Worm (Caenorhabditis elegans) whole organism, young adult: ENCODE results near the gene C53A5.13.

Source experiments
- B0035.1 ChIP-seq: sonication (generic microtip); optimal IDR thresholded peaks from 2 replicates; lab custom pipeline; 2016; ENCODE audit warnings: missing genetic modification characterization, mild to moderate bottlenecking, missing compliant biosample characterization, missing genotype, missing genetic modification reagents
- B0336.3 ChIP-seq: fragments of 200-800 bp; sonication (Bioruptor generic); IDR thresholded peaks from 2 replicates; pipeline ENCODE4 v1.3.6; 2022; ENCODE audit warnings: missing genetic modification characterization, missing compliant biosample characterization
- C06A6.2 ChIP-seq: fragments of 200-800 bp; sonication (Bioruptor generic); conservative IDR thresholded peaks from 2 replicates; pipeline ENCODE4 v1.3.6; 2022; ENCODE audit warnings: missing genetic modification characterization, missing compliant biosample characterization
- F37B4.10 ChIP-seq: fragments of 200-800 bp; sonication (Bioruptor generic); IDR thresholded peaks from 2 replicates; pipeline ENCODE4 v1.3.6; 2022; ENCODE audit warnings: missing genetic modification characterization, missing compliant biosample characterization
- T07F8.4 ChIP-seq: sonication (generic microtip); optimal IDR thresholded peaks from 2 replicates; lab custom pipeline; 2016; ENCODE audit warnings: mild to moderate bottlenecking, missing genetic modification characterization, moderate library complexity, missing compliant biosample characterization
- Y56A3A.18 ChIP-seq: fragments of 200-800 bp; sonication (Bioruptor generic); IDR thresholded peaks from 2 replicates; pipeline ENCODE4 v1.3.6; 2022; ENCODE audit warnings: missing genetic modification reagents, missing genetic modification characterization, missing compliant biosample characterization
- Y67H2A.10 ChIP-seq: fragments of 200-800 bp; sonication (Bioruptor generic); conservative IDR thresholded peaks from 2 replicates; pipeline ENCODE4 v1.3.6; 2022; ENCODE audit warnings: missing genetic modification reagents, missing genetic modification characterization, missing compliant biosample characterization
- Y79H2A.3 ChIP-seq: fragments of 200-800 bp; sonication (Bioruptor generic); conservative IDR thresholded peaks from 2 replicates; pipeline ENCODE4 v1.3.6; 2022; ENCODE audit warnings: missing genetic modification reagents, missing genetic modification characterization, missing compliant biosample characterization
- ZK185.1 ChIP-seq: sonication (generic microtip); optimal IDR thresholded peaks from 2 replicates; lab custom pipeline; 2016; ENCODE audit warnings: mild to moderate bottlenecking, missing genetic modification characterization, missing compliant biosample characterization; ENCODE audit not compliant: poor library complexity, severe bottlenecking
- athp-1 ChIP-seq: sonication (generic microtip); optimal IDR thresholded peaks from 2 replicates; lab custom pipeline; 2017; ENCODE audit warnings: mild to moderate bottlenecking, missing genetic modification characterization, missing compliant biosample characterization
- attf-3 ChIP-seq: fragments of 200-800 bp; sonication (Bioruptor generic); conservative IDR thresholded peaks from 2 replicates; pipeline ENCODE4 v1.3.6; 2022; ENCODE audit warnings: missing genetic modification reagents, missing genetic modification characterization, missing compliant biosample characterization
- cebp-1 ChIP-seq, 2 experiments: fragments of 200-800 bp in 1 of 2; sonication (Bioruptor generic) in 1 of 2; sonication (generic microtip) in 1 of 2; IDR thresholded peaks in 1 of 2; optimal IDR thresholded peaks in 1 of 2; 2 replicates each; pipeline versions ENCODE4 v1.3.6 to Lab custom; 2017 to 2022; ENCODE audit warnings: missing compliant biosample characterization in 2 of 2, missing genetic modification characterization in 2 of 2, mild to moderate bottlenecking in 1 of 2, missing genetic modification reagents in 1 of 2, moderate library complexity in 1 of 2
- ceh-100 ChIP-seq: fragments of 200-800 bp; sonication (Bioruptor generic); IDR thresholded peaks from 2 replicates; pipeline ENCODE4 v1.3.6; 2022; ENCODE audit warnings: missing genetic modification reagents, missing genetic modification characterization, missing compliant biosample characterization
- ceh-40 ChIP-seq: fragments of 200-800 bp; sonication (Bioruptor generic); IDR thresholded peaks from 2 replicates; pipeline ENCODE4 v1.3.6; 2022; ENCODE audit warnings: missing genetic modification characterization, missing compliant biosample characterization
- ceh-91 ChIP-seq: fragments of 200-800 bp; sonication (Bioruptor generic); IDR thresholded peaks from 2 replicates; pipeline ENCODE4 v1.3.6; 2022; ENCODE audit warnings: missing genetic modification reagents, missing genetic modification characterization, missing compliant biosample characterization
- die-1 ChIP-seq: sonication (generic microtip); optimal IDR thresholded peaks from 2 replicates; lab custom pipeline; 2016; ENCODE audit warnings: missing genotype, mild to moderate bottlenecking, missing genetic modification characterization, missing compliant biosample characterization
- dox-1 ChIP-seq: fragments of 200-800 bp; sonication (Bioruptor generic); IDR thresholded peaks from 2 replicates; pipeline ENCODE4 v1.3.6; 2022; ENCODE audit warnings: missing genetic modification reagents, missing genetic modification characterization, missing compliant biosample characterization
- dpl-1 ChIP-seq: fragments of 150-350 bp; optimal IDR thresholded peaks from 2 replicates; lab custom pipeline; 2014; ENCODE audit warnings: missing biosample characterization, missing genetic modification reagents, missing genetic modification characterization
- egrh-3 ChIP-seq: fragments of 200-800 bp; sonication (Bioruptor generic); IDR thresholded peaks from 2 replicates; pipeline ENCODE4 v1.3.6; 2022; ENCODE audit warnings: missing genetic modification reagents, missing genetic modification characterization, missing compliant biosample characterization
- gei-17 ChIP-seq: fragments of 200-800 bp; sonication (Bioruptor generic); optimal IDR thresholded peaks from 2 replicates; lab custom pipeline; 2018; ENCODE audit warnings: mild to moderate bottlenecking, missing genetic modification characterization, missing compliant biosample characterization
- hmg-1.2 ChIP-seq: fragments of 200-800 bp; sonication (Bioruptor generic); IDR thresholded peaks from 2 replicates; pipeline ENCODE4 v1.3.6; 2022; ENCODE audit warnings: missing genetic modification reagents, missing genetic modification characterization, missing compliant biosample characterization
- let-526 ChIP-seq: fragments of 200-800 bp; sonication (Bioruptor generic); IDR thresholded peaks from 2 replicates; pipeline ENCODE4 v1.3.6; 2022; ENCODE audit warnings: missing genetic modification reagents, missing genetic modification characterization, missing compliant biosample characterization
- lin-40 ChIP-seq: sonication (generic microtip); optimal IDR thresholded peaks from 2 replicates; lab custom pipeline; 2016; ENCODE audit warnings: missing genetic modification characterization, mild to moderate bottlenecking, missing compliant biosample characterization, missing genotype, missing genetic modification reagents
- madf-6 ChIP-seq: fragments of 200-800 bp; sonication (Bioruptor generic); IDR thresholded peaks from 2 replicates; pipeline ENCODE4 v1.3.6; 2022; ENCODE audit warnings: missing genetic modification reagents, missing genetic modification characterization, missing compliant biosample characterization
- mes-4 ChIP-seq: sonication (generic microtip); optimal IDR thresholded peaks from 2 replicates; lab custom pipeline; 2016; ENCODE audit warnings: missing genotype, missing genetic modification characterization, missing compliant biosample characterization
- mxl-1 ChIP-seq: sonication (generic microtip); optimal IDR thresholded peaks from 2 replicates; lab custom pipeline; 2016; ENCODE audit warnings: missing genetic modification characterization, missing compliant biosample characterization
- nfya-1 ChIP-seq: sonication (generic microtip); optimal IDR thresholded peaks from 2 replicates; lab custom pipeline; 2017; ENCODE audit warnings: antibody characterized with exemption, missing compliant biosample characterization, missing genetic modification characterization, borderline replicate concordance; ENCODE audit not compliant: insufficient read depth
- nfyb-1 ChIP-seq: fragments of 200-800 bp; sonication (Bioruptor generic); IDR thresholded peaks from 2 replicates; pipeline ENCODE4 v1.3.6; 2022; ENCODE audit warnings: missing genetic modification reagents, missing genetic modification characterization, missing compliant biosample characterization
- nhr-27 ChIP-seq: fragments of 200-800 bp; sonication (Bioruptor generic); optimal IDR thresholded peaks from 2 replicates; lab custom pipeline; 2018; ENCODE audit warnings: mild to moderate bottlenecking, missing genetic modification characterization, moderate library complexity, missing compliant biosample characterization
- nhr-80 ChIP-seq: sonication (generic microtip); optimal IDR thresholded peaks from 2 replicates; lab custom pipeline; 2016; ENCODE audit warnings: missing genetic modification characterization, missing compliant biosample characterization
- snpc-3.4 ChIP-seq: sonication (generic microtip); optimal IDR thresholded peaks from 2 replicates; lab custom pipeline; 2017; ENCODE audit warnings: missing genetic modification characterization, mild to moderate bottlenecking, missing compliant biosample characterization, antibody characterized with exemption, moderate library complexity, missing genotype, missing genetic modification reagents
- tbx-9 ChIP-seq: sonication (generic microtip); optimal IDR thresholded peaks from 2 replicates; lab custom pipeline; 2016; ENCODE audit warnings: borderline replicate concordance, missing genetic modification characterization, inconsistent platforms, missing compliant biosample characterization
- tlf-1 ChIP-seq: fragments of 200-800 bp; sonication (Bioruptor generic); optimal IDR thresholded peaks from 2 replicates; lab custom pipeline; 2018; ENCODE audit warnings: mild to moderate bottlenecking, missing genetic modification characterization, missing compliant biosample characterization
- xnd-1 ChIP-seq: sonication (generic microtip); optimal IDR thresholded peaks from 2 replicates; lab custom pipeline; 2016; ENCODE audit warnings: missing genotype, missing genetic modification reagents, missing genetic modification characterization, missing compliant biosample characterization
- zfh-2 ChIP-seq: fragments of 200-800 bp; sonication (Bioruptor generic); conservative IDR thresholded peaks from 2 replicates; pipeline ENCODE4 v1.3.6; 2022; ENCODE audit warnings: missing genetic modification reagents, missing genetic modification characterization, missing compliant biosample characterization
- ztf-18 ChIP-seq: sonication (generic microtip); optimal IDR thresholded peaks from 2 replicates; lab custom pipeline; 2016; ENCODE audit warnings: missing genotype, mild to moderate bottlenecking, missing genetic modification characterization, missing compliant biosample characterization
- ztf-22 ChIP-seq: fragments of 200-800 bp; sonication (Bioruptor generic); optimal IDR thresholded peaks from 2 replicates; lab custom pipeline; 2018; ENCODE audit warnings: mild to moderate bottlenecking, missing genetic modification characterization, moderate library complexity, missing compliant biosample characterization
- ztf-3 ChIP-seq: fragments of 200-800 bp; sonication (Bioruptor generic); optimal IDR thresholded peaks from 2 replicates; lab custom pipeline; 2018; ENCODE audit warnings: mild to moderate bottlenecking, missing genetic modification characterization, missing compliant biosample characterization

Gene C53A5.13

DNA sequence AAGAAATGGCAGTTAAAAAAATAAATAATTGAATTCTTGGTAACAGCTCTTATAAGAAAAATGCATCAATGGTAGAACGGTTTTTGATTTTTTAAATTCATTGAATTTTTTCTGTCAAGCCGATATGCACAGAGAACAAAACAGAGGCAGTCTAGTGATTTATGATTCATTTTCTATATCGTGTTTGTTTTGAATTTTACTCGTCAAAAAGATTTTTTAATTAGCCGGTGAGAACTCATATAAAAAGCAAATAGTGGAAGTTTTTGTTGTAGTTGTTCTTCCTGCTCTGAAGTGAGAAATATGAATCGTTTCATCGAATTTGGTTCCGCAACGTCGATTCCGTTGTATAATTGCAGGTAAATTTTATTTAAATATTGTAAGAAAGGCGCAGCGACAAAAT, 12.6 kb downstream of the C53A5.13 start, which contains the start of gene srt-32:
Gene srt-32, plus strand, starts transcription at position 301 of the 400 bp plus-strand sequence.
- TF ChIP-seq C06A6.2 (GFP tag; lab: Robert Waterston, UW) (no peak), gei-17 (GFP tag; lab: Kevin White, UChicago) (no peak), ztf-3 (GFP tag; lab: Kevin White, UChicago) (no peak)

DNA sequence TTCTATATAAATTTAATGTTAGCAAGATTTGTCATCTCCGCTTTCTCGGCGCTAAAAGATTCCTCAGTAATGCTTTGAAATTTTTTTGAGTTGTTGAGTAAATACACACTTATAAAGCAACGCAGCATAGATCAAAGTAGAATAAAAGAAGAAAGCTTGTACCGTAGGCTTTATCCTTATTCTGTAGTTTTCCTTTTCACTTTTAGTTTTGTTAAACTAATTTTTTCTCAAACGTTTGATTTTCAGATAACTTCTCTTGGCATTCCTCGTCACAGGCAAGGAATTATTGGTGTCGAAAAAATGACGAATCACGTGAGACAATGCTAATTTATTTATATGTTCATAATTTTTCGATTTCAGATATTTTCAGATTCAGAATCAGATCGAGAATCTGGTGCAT, 15.9 kb downstream of the C53A5.13 start, which contains the start of gene C53A5.11:
Gene C53A5.11, plus strand, starts transcription at position 301 of the 400 bp plus-strand sequence.
- no peak for TF ChIP-seq attf-3
- no peak for TF ChIP-seq ceh-100 (GFP tag; lab: Robert Waterston, UW)
- TF ChIP-seq nhr-80 = no peak
- no peak for TF ChIP-seq let-526
- no peak for TF ChIP-seq xnd-1
- TF ChIP-seq hmg-1.2 (GFP tag; lab: Robert Waterston, UW) = no peak
- TF ChIP-seq tlf-1 (GFP tag; lab: Kevin White, UChicago) = no peak
- TF ChIP-seq zfh-2 (GFP tag; lab: Robert Waterston, UW) = no peak
- TF ChIP-seq ceh-91 (GFP tag; lab: Robert Waterston, UW) = no peak
- no peak for TF ChIP-seq B0336.3 (GFP tag; lab: Robert Waterston, UW)
- TF ChIP-seq snpc-3.4 = no peak
- TF ChIP-seq nhr-27 (tag; lab: Kevin White, UChicago) = no peak
- no peak for TF ChIP-seq dpl-1
- no peak for TF ChIP-seq B0035.1
- no peak for TF ChIP-seq tbx-9
- no peak for TF ChIP-seq Y56A3A.18 (GFP tag; lab: Robert Waterston, UW)
- TF ChIP-seq Y67H2A.10 (GFP tag; lab: Robert Waterston, UW) = no peak
- TF ChIP-seq egrh-3 (GFP tag; lab: Robert Waterston, UW) = no peak
- no peak for TF ChIP-seq lin-40 (tag; lab: Kevin White, UChicago)

DNA sequence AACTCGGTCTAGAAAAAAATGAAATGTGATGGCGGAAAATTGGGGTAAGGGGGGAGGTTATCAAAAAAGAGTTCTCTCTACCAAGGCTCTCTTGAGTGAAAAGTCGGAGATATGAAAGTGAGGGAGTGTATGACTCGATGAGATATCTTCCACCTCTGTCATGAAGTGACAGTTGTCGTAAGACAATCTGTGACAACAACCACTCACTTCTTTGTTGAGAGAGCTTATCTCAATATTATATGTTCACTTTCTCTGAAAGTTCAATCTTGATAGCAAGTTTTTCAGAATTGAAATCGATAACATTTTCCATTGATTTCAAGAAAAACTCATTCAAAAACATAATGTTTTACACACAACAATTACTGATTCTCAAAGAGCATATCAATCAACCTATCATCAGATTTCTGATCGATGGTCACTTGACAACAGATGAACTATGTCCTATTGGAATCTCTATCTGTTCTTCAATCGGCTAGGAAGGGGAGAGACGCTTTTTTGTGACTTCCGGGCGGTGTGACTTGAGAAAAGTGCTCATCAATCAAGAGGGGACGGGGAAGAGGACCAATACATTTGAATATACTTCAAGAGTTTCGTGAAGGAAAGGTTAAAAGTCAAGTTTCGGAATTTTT, 30.2 kb downstream of the C53A5.13 start:
- TF ChIP-seq nfyb-1 = no peak
- TF ChIP-seq mes-4 (tag; lab: Kevin White, UChicago) = no peak
- TF ChIP-seq T07F8.4 (tag; lab: Kevin White, UChicago) = no peak
- no peak for TF ChIP-seq Y79H2A.3 (GFP tag; lab: Robert Waterston, UW)
- TF ChIP-seq ceh-40 (GFP tag; lab: Robert Waterston, UW) = no peak
- TF ChIP-seq athp-1 (tag; lab: Kevin White, UChicago) = no peak
- TF ChIP-seq cebp-1 (GFP tag; IDR thresholded peaks at IDR 0.05; lab: Robert Waterston, UW) = no peak
- TF ChIP-seq cebp-1 (tag; optimal IDR thresholded peaks at IDR 0.05; lab: Kevin White, UChicago) = no peak
- TF ChIP-seq F37B4.10 = no peak

DNA sequence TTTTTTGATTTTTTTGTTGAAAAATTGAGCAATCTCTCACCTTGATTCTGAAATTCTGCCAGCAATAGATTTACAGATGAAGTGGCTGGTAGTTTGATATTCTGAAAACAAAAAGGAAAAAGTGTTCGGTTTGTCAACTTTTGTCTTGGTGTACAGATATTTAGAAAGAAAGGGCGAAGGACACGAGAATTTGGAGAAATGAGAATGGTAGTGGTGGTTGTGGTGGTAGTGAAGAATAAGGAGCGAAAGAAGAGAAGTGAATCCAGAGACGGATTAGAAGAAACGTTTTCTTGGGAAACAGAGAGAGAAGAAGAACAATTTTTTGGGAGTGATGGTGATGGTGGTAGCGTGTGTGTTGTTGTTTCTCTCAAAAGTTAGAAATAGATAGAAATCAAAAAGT, 33.0 kb downstream of the C53A5.13 start, which contains the start of gene gar-3:
Gene gar-3, minus strand, starts transcription at position 101 of the 400 bp plus-strand sequence.
- TF ChIP-seq ZK185.1 (no peak), ztf-18 (tag; lab: Kevin White, UChicago) (no peak), madf-6 (GFP tag; lab: Robert Waterston, UW) (no peak), nfya-1 (tag; lab: Kevin White, UChicago) (no peak), die-1 (tag; lab: Kevin White, UChicago) (no peak), ztf-22 (GFP tag; lab: Kevin White, UChicago) (no peak), dox-1 (no peak), mxl-1 (tag; lab: Kevin White, UChicago) (no peak), Y56A3A.18 (GFP tag; lab: Robert Waterston, UW) (no peak), dpl-1 (no peak), Y79H2A.3 (GFP tag; lab: Robert Waterston, UW) (no peak)
